Fruit fly (Drosophila melanogaster): Measurements from ENCODE around the gene toc.
A peak's percentile ranks its signal among the peaks of the same experiment; 100 is the strongest.

The toc gene

dm6 chr2L:3107988-3108678, 36.5 kb downstream of the toc start (continued):
- TF ChIP-seq oc (tag; optimal IDR thresholded peaks at IDR 0.05) (peak; percentile 60), CG16779 (GFP tag; IDR thresholded peaks at IDR 0.05) (0 out of 2 replicates have a peak, but pooled peaks have one; percentile 5), Med (GFP tag) (peak; percentile 53), CG17912 (GFP tag; optimal IDR thresholded peaks at IDR 0.05) (peak; percentile 22), sens (GFP tag) (peak; percentile 55), chinmo (GFP tag; IDR thresholded peaks at IDR 0.05; ENCODE audit: partially characterized antibody) (peak; percentile 99), CG11398 (GFP tag; optimal IDR thresholded peaks at IDR 0.05) (no peak), HmgZ (tag; optimal IDR thresholded peaks at IDR 0.05) (peak; percentile 78), CG12299 (tag; optimal IDR thresholded peaks at IDR 0.05) (no peak), HLHmδ (GFP tag; optimal IDR thresholded peaks at IDR 0.05) (peak; percentile 17), abd-A (tag; optimal IDR thresholded peaks at IDR 0.05) (peak; percentile 29), Trl (optimal IDR thresholded peaks at IDR 0.05) (peak; percentile 50 to 64), Trl (GFP tag; optimal IDR thresholded peaks at IDR 0.05) (no peak), knrl (GFP tag; IDR thresholded peaks at IDR 0.05; ENCODE audit: partially characterized antibody) (peak; percentile 44; the same call in 1 of the 3 replicates), Awh (GFP tag; IDR thresholded peaks at IDR 0.05) (peak; percentile 26; the same call in 1 of the 2 replicates), CG8290 (GFP tag; optimal IDR thresholded peaks at IDR 0.05) (no peak), CG8290 (tag; optimal IDR thresholded peaks at IDR 0.05) (peak; percentile 14 to 70), Opbp (GFP tag; IDR thresholded peaks at IDR 0.05; ENCODE audit: partially characterized antibody) (peak; percentile 46; the same call in 1 of the 3 replicates)

dm6 chr2L:3105895-3106294, 38.7 kb downstream of the toc start:
- TF ChIP-seq Hr51 (GFP tag; optimal IDR thresholded peaks at IDR 0.05) = peak in 1 of 2 experiments; percentile 42
- TF ChIP-seq pan (optimal IDR thresholded peaks at IDR 0.05) = no peak
- TF ChIP-seq pan (GFP tag; optimal IDR thresholded peaks at IDR 0.05 in 1 of 2, IDR thresholded peaks at IDR 0.05 in 1 of 2) = peak in 1 of 2 experiments; percentile 40
- peak; percentile 58; the same call in 2 of the 3 replicates for TF ChIP-seq CG34422 (GFP tag; IDR thresholded peaks at IDR 0.05)
- TF ChIP-seq CG12155 (GFP tag; optimal IDR thresholded peaks at IDR 0.05) = no peak
- 0 out of 3 replicates have a peak, but pooled peaks have one; percentile 53 for TF ChIP-seq otp (GFP tag; IDR thresholded peaks at IDR 0.05)
- peak; percentile 48 for TF ChIP-seq Mad (GFP tag; optimal IDR thresholded peaks at IDR 0.05)
- peak in 1 of 2 experiments; percentile 64 for TF ChIP-seq bsh (GFP tag; optimal IDR thresholded peaks at IDR 0.05)
- peak; percentile 18; the same call in 1 of the 2 replicates for TF ChIP-seq ranshi (GFP tag; IDR thresholded peaks at IDR 0.05)
- TF ChIP-seq br (optimal IDR thresholded peaks at IDR 0.05) = no peak
- TF ChIP-seq B-H1 (GFP tag; IDR thresholded peaks at IDR 0.05) = peak; percentile 13; the same call in 1 of the 3 replicates
- no peak for TF ChIP-seq z (GFP tag; IDR thresholded peaks at IDR 0.05)
- TF ChIP-seq gro (GFP tag; optimal IDR thresholded peaks at IDR 0.05) = no peak
- TF ChIP-seq esg (GFP tag; conservative IDR thresholded peaks at IDR 0.05) = 0 out of 2 replicates have a peak, but pooled peaks have one; percentile 13
- TF ChIP-seq Dll (GFP tag; IDR thresholded peaks at IDR 0.05; ENCODE audit: partially characterized antibody) = no peak
- TF ChIP-seq CG30403 (GFP tag; optimal IDR thresholded peaks at IDR 0.05) = peak; percentile 19
- TF ChIP-seq CG6272 (GFP tag; IDR thresholded peaks at IDR 0.05) = no peak
- TF ChIP-seq nerfin-2 (GFP tag; IDR thresholded peaks at IDR 0.05; ENCODE audit: partially characterized antibody) = no peak
- peak; percentile 29; the same call in 1 of the 2 replicates for TF ChIP-seq Rfx (GFP tag; IDR thresholded peaks at IDR 0.05)
- peak in 1 of 2 experiments; percentile 15 for TF ChIP-seq eve (GFP tag; optimal IDR thresholded peaks at IDR 0.05)
- TF ChIP-seq ara (GFP tag; IDR thresholded peaks at IDR 0.05) = peak; percentile 28; the same call in 1 of the 2 replicates
- peak; percentile 11; the same call in 1 of the 3 replicates for TF ChIP-seq Aef1 (GFP tag; IDR thresholded peaks at IDR 0.05)
- TF ChIP-seq Sox102F (GFP tag; optimal IDR thresholded peaks at IDR 0.05) = peak; percentile 17
- no peak for TF ChIP-seq CG6854 (GFP tag; optimal IDR thresholded peaks at IDR 0.05)
- peak; percentile 7 for TF ChIP-seq CG10267 (tag; optimal IDR thresholded peaks at IDR 0.05)
- TF ChIP-seq fd96Cb (tag; optimal IDR thresholded peaks at IDR 0.05) = peak; percentile 15
- no peak for TF ChIP-seq CG12744 (GFP tag; optimal IDR thresholded peaks at IDR 0.05)
- TF ChIP-seq sisA (GFP tag; IDR thresholded peaks at IDR 0.05) = peak; percentile 50
- no peak for TF ChIP-seq D (optimal IDR thresholded peaks at IDR 0.05)
- peak; percentile 1 for TF ChIP-seq D (GFP tag; optimal IDR thresholded peaks at IDR 0.05)
- TF ChIP-seq crol (GFP tag; IDR thresholded peaks at IDR 0.05) = no peak
- 0 out of 3 replicates have a peak, but pooled peaks have one; percentile 13 for TF ChIP-seq zfh1 (GFP tag; IDR thresholded peaks at IDR 0.05)
